Worm (Caenorhabditis elegans) whole organism, late embryonic: ENCODE results near the gene srj-13.

Source experiments
- C38D4.7 ChIP-seq: fragments of 200-800 bp; sonication (Bioruptor generic); optimal IDR thresholded peaks from 2 replicates; lab custom pipeline; 2018; ENCODE audit warnings: mild to moderate bottlenecking, missing genetic modification characterization, moderate library complexity, missing compliant biosample characterization
- F13H6.1 ChIP-seq: sonication (generic microtip); optimal IDR thresholded peaks from 2 replicates; lab custom pipeline; 2016; ENCODE audit warnings: missing genetic modification characterization, missing compliant biosample characterization
- T23F11.4 ChIP-seq: fragments of 200-800 bp; sonication (Bioruptor generic); optimal IDR thresholded peaks from 2 replicates; lab custom pipeline; 2018; ENCODE audit warnings: mild to moderate bottlenecking, missing genetic modification characterization, missing compliant biosample characterization
- Y22D7AL.16 ChIP-seq: sonication (generic microtip); optimal IDR thresholded peaks from 2 replicates; lab custom pipeline; 2016; ENCODE audit warnings: missing genetic modification characterization, missing compliant biosample characterization
- ama-1 ChIP-seq: fragments of 150-350 bp; optimal IDR thresholded peaks from 2 replicates; lab custom pipeline; 2014
- ceh-14 ChIP-seq: sonication (generic microtip); optimal IDR thresholded peaks from 2 replicates; lab custom pipeline; 2016; ENCODE audit warnings: missing genotype, missing genetic modification characterization, missing compliant biosample characterization
- ceh-18 ChIP-seq: sonication (generic microtip); optimal IDR thresholded peaks from 2 replicates; lab custom pipeline; 2016; ENCODE audit warnings: missing genetic modification characterization, missing compliant biosample characterization
- ceh-19 ChIP-seq: fragments of 200-800 bp; sonication (Bioruptor generic); optimal IDR thresholded peaks from 2 replicates; lab custom pipeline; 2018; ENCODE audit warnings: mild to moderate bottlenecking, missing genetic modification characterization, missing compliant biosample characterization
- ceh-2 ChIP-seq: sonication (generic microtip); optimal IDR thresholded peaks from 2 replicates; lab custom pipeline; 2016; ENCODE audit warnings: missing genotype, missing genetic modification characterization, missing compliant biosample characterization
- ceh-24 ChIP-seq: sonication (generic microtip); optimal IDR thresholded peaks from 2 replicates; lab custom pipeline; 2016; ENCODE audit warnings: mild to moderate bottlenecking, missing genetic modification characterization, missing compliant biosample characterization
- ceh-30 ChIP-seq: fragments of 150-350 bp; optimal IDR thresholded peaks from 2 replicates; lab custom pipeline; 2014; ENCODE audit warnings: missing biosample characterization, missing genetic modification characterization
- ceh-31 ChIP-seq: sonication (generic microtip); optimal IDR thresholded peaks from 2 replicates; lab custom pipeline; 2016; ENCODE audit warnings: missing genetic modification characterization, missing compliant biosample characterization
- ceh-48 ChIP-seq: sonication (generic microtip); optimal IDR thresholded peaks from 2 replicates; lab custom pipeline; 2016; ENCODE audit warnings: missing genetic modification characterization, inconsistent platforms, missing compliant biosample characterization
- ceh-6 ChIP-seq: fragments of 200-800 bp; sonication (Bioruptor generic); optimal IDR thresholded peaks from 2 replicates; lab custom pipeline; 2018; ENCODE audit warnings: mild to moderate bottlenecking, missing genetic modification characterization, missing compliant biosample characterization
- dmd-4 ChIP-seq: sonication (generic microtip); optimal IDR thresholded peaks from 2 replicates; lab custom pipeline; 2016; ENCODE audit warnings: borderline replicate concordance, missing genetic modification characterization, missing compliant biosample characterization
- elt-2 ChIP-seq: sonication (generic microtip); optimal IDR thresholded peaks from 2 replicates; lab custom pipeline; 2016; ENCODE audit warnings: missing genetic modification reagents, missing genetic modification characterization, missing compliant biosample characterization
- elt-4 ChIP-seq: sonication (generic microtip); optimal IDR thresholded peaks from 2 replicates; lab custom pipeline; 2016; ENCODE audit warnings: missing genetic modification characterization, missing compliant biosample characterization
- ets-4 ChIP-seq: sonication (generic microtip); optimal IDR thresholded peaks from 2 replicates; lab custom pipeline; 2016; ENCODE audit warnings: missing genetic modification characterization, missing compliant biosample characterization
- gmeb-2 ChIP-seq: sonication (generic microtip); optimal IDR thresholded peaks from 2 replicates; lab custom pipeline; 2016; ENCODE audit warnings: missing genetic modification characterization, inconsistent platforms, missing compliant biosample characterization
- hlh-15 ChIP-seq: sonication (generic microtip); optimal IDR thresholded peaks from 2 replicates; lab custom pipeline; 2016; ENCODE audit warnings: missing genetic modification characterization, missing compliant biosample characterization
- hlh-30 ChIP-seq: sonication (generic microtip); optimal IDR thresholded peaks from 2 replicates; lab custom pipeline; 2017; ENCODE audit warnings: antibody characterized with exemption, missing genetic modification characterization, missing compliant biosample characterization; ENCODE audit not compliant: insufficient read depth
- hlh-8 ChIP-seq: sonication (generic microtip); optimal IDR thresholded peaks from 2 replicates; lab custom pipeline; 2016; ENCODE audit warnings: missing genotype, missing genetic modification characterization, missing compliant biosample characterization
- odd-2 ChIP-seq: sonication (generic microtip); optimal IDR thresholded peaks from 2 replicates; lab custom pipeline; 2017; ENCODE audit warnings: antibody characterized with exemption, mild to moderate bottlenecking, missing genetic modification characterization, missing compliant biosample characterization
- pag-3 ChIP-seq: sonication (generic microtip); optimal IDR thresholded peaks from 2 replicates; lab custom pipeline; 2016; ENCODE audit warnings: missing compliant biosample characterization, missing genetic modification characterization, borderline replicate concordance
- pat-9 ChIP-seq: fragments of 200-800 bp; sonication (Bioruptor generic); optimal IDR thresholded peaks from 2 replicates; lab custom pipeline; 2018; ENCODE audit warnings: mild to moderate bottlenecking, missing genetic modification characterization, moderate library complexity, missing compliant biosample characterization
- pha-2 ChIP-seq: sonication (generic microtip); optimal IDR thresholded peaks from 2 replicates; lab custom pipeline; 2017; ENCODE audit warnings: mild to moderate bottlenecking, missing genetic modification characterization, missing compliant biosample characterization
- pha-4 ChIP-seq: fragments of 150-350 bp; optimal IDR thresholded peaks from 2 replicates; lab custom pipeline; 2018; ENCODE audit warnings: missing biosample characterization, missing genetic modification reagents, missing genetic modification characterization
- pqm-1 ChIP-seq: sonication (generic microtip); optimal IDR thresholded peaks from 2 replicates; lab custom pipeline; 2016; ENCODE audit warnings: missing genetic modification characterization, missing compliant biosample characterization
- rnt-1 ChIP-seq: sonication (generic microtip); optimal IDR thresholded peaks from 2 replicates; lab custom pipeline; 2016; ENCODE audit warnings: missing genetic modification characterization, missing compliant biosample characterization
- sox-2 ChIP-seq: fragments of 200-800 bp; sonication (Bioruptor generic); IDR thresholded peaks from 2 replicates; pipeline ENCODE4 v1.3.6; 2022; ENCODE audit warnings: missing genetic modification reagents, missing genetic modification characterization, missing compliant biosample characterization
- sox-4 ChIP-seq: sonication (generic microtip); optimal IDR thresholded peaks from 2 replicates; lab custom pipeline; 2017; ENCODE audit warnings: mild to moderate bottlenecking, missing genetic modification characterization, inconsistent platforms, missing compliant biosample characterization
- syd-9 ChIP-seq: sonication (generic microtip); optimal IDR thresholded peaks from 2 replicates; lab custom pipeline; 2016; ENCODE audit warnings: mild to moderate bottlenecking, missing genetic modification characterization, moderate library complexity, missing compliant biosample characterization
- tbx-7 ChIP-seq: sonication (generic microtip); optimal IDR thresholded peaks from 2 replicates; lab custom pipeline; 2016; ENCODE audit warnings: missing genotype, missing genetic modification characterization, missing compliant biosample characterization
- unc-3 ChIP-seq, 2 experiments: fragments of 200-800 bp in 1 of 2; sonication (Bioruptor generic) in 1 of 2; sonication (generic microtip) in 1 of 2; conservative IDR thresholded peaks in 1 of 2; optimal IDR thresholded peaks in 1 of 2; 2 replicates each; pipeline versions ENCODE4 v1.3.6 to Lab custom; 2016 to 2022; ENCODE audit warnings: missing compliant biosample characterization in 2 of 2, missing genetic modification characterization in 2 of 2, missing genetic modification reagents in 1 of 2
- unc-42 ChIP-seq: sonication (generic microtip); optimal IDR thresholded peaks from 2 replicates; lab custom pipeline; 2016; ENCODE audit warnings: missing genotype, missing genetic modification characterization, missing compliant biosample characterization
- unc-55 ChIP-seq: sonication (generic microtip); optimal IDR thresholded peaks from 2 replicates; lab custom pipeline; 2017; ENCODE audit warnings: missing biosample characterization, missing genetic modification reagents, missing genetic modification characterization
- unc-86 ChIP-seq: sonication (generic microtip); optimal IDR thresholded peaks from 2 replicates; lab custom pipeline; 2016; ENCODE audit warnings: missing genetic modification characterization, missing compliant biosample characterization
- zip-5 ChIP-seq: sonication (generic microtip); optimal IDR thresholded peaks from 2 replicates; lab custom pipeline; 2016; ENCODE audit warnings: missing genetic modification characterization, missing compliant biosample characterization

Gene srj-13

ce11 chrV:7402355-7402754 lies at the start of gene srj-13:
TSS of gene srj-13 (plus strand) at chrV:7402655.
- TF ChIP-seq pqm-1 (tag; lab: Kevin White, UChicago) (no peak), ceh-24 (no peak), elt-4 (no peak), ama-1 (no peak), sox-4 (tag; lab: Kevin White, UChicago) (no peak), ets-4 (tag; lab: Kevin White, UChicago) (no peak)

DNA sequence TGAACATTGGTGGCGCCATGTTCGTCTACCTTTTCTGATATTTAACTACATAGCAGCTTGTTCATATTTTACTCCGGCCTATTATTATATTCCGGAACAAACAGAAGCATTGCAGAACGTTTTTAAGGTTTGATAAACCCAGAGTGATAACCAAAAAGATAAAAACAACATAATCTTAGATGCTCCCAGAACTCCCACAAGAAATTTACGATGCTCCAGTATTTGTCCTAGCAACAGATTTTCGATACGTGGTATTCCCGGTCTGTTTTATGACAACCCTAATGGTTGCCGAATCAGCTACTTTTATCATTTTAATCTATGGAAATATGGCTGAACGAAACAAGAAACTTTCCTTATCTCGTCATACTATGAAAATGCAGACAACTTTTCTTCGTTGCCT lies 48.9 kb upstream of the srj-13 start:
- no peak for TF ChIP-seq hlh-8 (tag; lab: Kevin White, UChicago)
- no peak for TF ChIP-seq sox-4 (tag; lab: Kevin White, UChicago)
- TF ChIP-seq ceh-24: no peak
- no peak for TF ChIP-seq Y22D7AL.16 (tag; lab: Kevin White, UChicago)
- no peak for TF ChIP-seq tbx-7 (tag; lab: Kevin White, UChicago)
- TF ChIP-seq gmeb-2: no peak
- TF ChIP-seq sox-2: no peak
- no peak for TF ChIP-seq unc-3 (GFP tag; conservative IDR thresholded peaks at IDR 0.05; lab: Robert Waterston, UW)
- TF ChIP-seq unc-3 (tag; optimal IDR thresholded peaks at IDR 0.05; lab: Kevin White, UChicago): no peak
- TF ChIP-seq dmd-4 (tag; lab: Kevin White, UChicago): no peak
- TF ChIP-seq ceh-2: no peak
- TF ChIP-seq ama-1: no peak

- TF ChIP-seq zip-5 (tag; lab: Kevin White, UChicago) (no peak), odd-2 (no peak)
Measured at ce11 chrV:7355464-7355863, 47.0 kb upstream of the srj-13 start, which contains the start of gene tag-293. TSS of gene tag-293 (minus strand) at chrV:7355564.

- TF ChIP-seq pag-3 (no peak), C38D4.7 (GFP tag; lab: Kevin White, UChicago) (no peak), syd-9 (tag; lab: Kevin White, UChicago) (no peak), elt-2 (tag; lab: Kevin White, UChicago) (no peak), pha-2 (tag; lab: Kevin White, UChicago) (no peak), unc-86 (tag; lab: Kevin White, UChicago) (no peak), ets-4 (tag; lab: Kevin White, UChicago) (no peak), ceh-48 (no peak), unc-55 (GFP tag; lab: Kevin White, UChicago) (no peak), ceh-30 (no peak), unc-42 (tag; lab: Kevin White, UChicago) (no peak), ceh-6 (GFP tag; lab: Kevin White, UChicago) (no peak), gmeb-2 (no peak), elt-4 (no peak)
- TF ChIP-seq, all 69 proteins: peak for 0
Measured at ce11 chrV:7356684-7357083, 45.8 kb upstream of the srj-13 start, which contains the start of gene C03G6.21. TSS of gene C03G6.21 (minus strand) at chrV:7356784.

- no peak for TF ChIP-seq elt-2 (tag; lab: Kevin White, UChicago)
- TF ChIP-seq Y22D7AL.16 (tag; lab: Kevin White, UChicago): no peak
- TF ChIP-seq rnt-1 (tag; lab: Kevin White, UChicago): no peak
- no peak for TF ChIP-seq ceh-19 (GFP tag; lab: Kevin White, UChicago)
- TF ChIP-seq elt-4: no peak
- TF ChIP-seq unc-3 (GFP tag; conservative IDR thresholded peaks at IDR 0.05; lab: Robert Waterston, UW): no peak
- TF ChIP-seq unc-3 (tag; optimal IDR thresholded peaks at IDR 0.05; lab: Kevin White, UChicago): no peak
- TF ChIP-seq ceh-14: no peak
- no peak for TF ChIP-seq ets-4 (tag; lab: Kevin White, UChicago)
- TF ChIP-seq ceh-30: no peak
- no peak for TF ChIP-seq ceh-18 (tag; lab: Kevin White, UChicago)
- no peak for TF ChIP-seq F13H6.1
- no peak for TF ChIP-seq pha-4 (tag; lab: Kevin White, UChicago)
- no peak for TF ChIP-seq ceh-31 (tag; lab: Kevin White, UChicago)
- no peak for TF ChIP-seq pat-9 (tag; lab: Kevin White, UChicago)
- TF ChIP-seq hlh-30 (tag; lab: Kevin White, UChicago): no peak
- TF ChIP-seq hlh-15 (tag; lab: Kevin White, UChicago): no peak
- no peak for TF ChIP-seq T23F11.4 (GFP tag; lab: Kevin White, UChicago)
- no peak for TF ChIP-seq syd-9 (tag; lab: Kevin White, UChicago)
Measured at ce11 chrV:7357132-7357531, 45.3 kb upstream of the srj-13 start, which contains the start of gene C03G6.6. TSS of gene C03G6.6 (plus strand) at chrV:7357432.
